Fruit fly (Drosophila melanogaster): ENCODE results near the gene GABA-B-R1.

The GABA-B-R1 gene

DNA sequence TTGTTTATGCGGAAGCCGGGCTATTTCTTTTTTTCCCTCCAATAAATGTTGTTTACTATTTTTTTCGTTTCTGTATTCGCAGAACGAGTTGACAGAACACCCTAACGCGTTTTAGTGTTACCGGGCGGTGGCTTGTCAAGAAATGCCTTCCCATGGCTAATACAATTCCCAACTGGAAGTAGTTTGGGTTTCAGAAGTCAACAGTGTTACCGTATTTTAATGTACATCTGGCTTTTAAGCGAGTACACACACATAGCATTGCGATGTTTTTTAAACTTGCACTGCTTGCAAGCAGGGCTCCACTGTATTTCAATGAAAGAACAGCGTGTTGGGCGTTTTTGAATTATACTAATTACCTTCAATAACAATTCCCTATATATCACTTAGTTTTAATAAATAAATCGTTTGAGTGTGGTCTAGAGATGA is 44.5 kb downstream of the GABA-B-R1 start, which contains the start of gene TfIIS (continued):
- TF ChIP-seq Nf-YB (GFP tag; optimal IDR thresholded peaks at IDR 0.05) (peak; percentile 12), CG34376 (GFP tag; optimal IDR thresholded peaks at IDR 0.05) (no peak), tin (GFP tag; optimal IDR thresholded peaks at IDR 0.05) (no peak), Opbp (GFP tag; IDR thresholded peaks at IDR 0.05; ENCODE audit: partially characterized antibody) (peak; percentile 62), gfzf (GFP tag; optimal IDR thresholded peaks at IDR 0.05) (peak; percentile 99), CG12219 (GFP tag; optimal IDR thresholded peaks at IDR 0.05) (no peak), odd (GFP tag; optimal IDR thresholded peaks at IDR 0.05) (no peak), pfk (GFP tag; optimal IDR thresholded peaks at IDR 0.05) (no peak), Stat92E (GFP tag; optimal IDR thresholded peaks at IDR 0.05) (peak in 1 of 3 experiments; percentile 52), Ets97D (GFP tag; optimal IDR thresholded peaks at IDR 0.05) (peak; percentile 90), p53 (GFP tag; optimal IDR thresholded peaks at IDR 0.05) (peak; percentile 73), Doc2 (GFP tag; IDR thresholded peaks at IDR 0.05) (no peak), HHEX (GFP tag; optimal IDR thresholded peaks at IDR 0.05) (no peak), CG13894 (tag; optimal IDR thresholded peaks at IDR 0.05) (peak; percentile 45), CG1602 (GFP tag; optimal IDR thresholded peaks at IDR 0.05) (no peak), CG30431 (GFP tag; optimal IDR thresholded peaks at IDR 0.05) (no peak), Poxn (GFP tag; IDR thresholded peaks at IDR 0.05) (no peak), CG9609 (GFP tag; optimal IDR thresholded peaks at IDR 0.05) (no peak), CG15073 (GFP tag; optimal IDR thresholded peaks at IDR 0.05) (no peak), tgo (GFP tag; IDR thresholded peaks at IDR 0.05) (no peak), phol (tag; optimal IDR thresholded peaks at IDR 0.05) (peak; percentile 53), CG9876 (GFP tag; optimal IDR thresholded peaks at IDR 0.05) (no peak), fu2 (GFP tag; optimal IDR thresholded peaks at IDR 0.05) (no peak), ATbp (GFP tag; optimal IDR thresholded peaks at IDR 0.05) (no peak), sima (GFP tag; optimal IDR thresholded peaks at IDR 0.05) (no peak), Ada2b (GFP tag; IDR thresholded peaks at IDR 0.05) (no peak), CG12744 (GFP tag; optimal IDR thresholded peaks at IDR 0.05) (peak; percentile 8), CG4820 (GFP tag; optimal IDR thresholded peaks at IDR 0.05) (no peak), pita (GFP tag; optimal IDR thresholded peaks at IDR 0.05) (peak; percentile 86), CG12659 (GFP tag; optimal IDR thresholded peaks at IDR 0.05) (peak; percentile 76), lab (GFP tag; optimal IDR thresholded peaks at IDR 0.05) (no peak), zen (tag; optimal IDR thresholded peaks at IDR 0.05) (peak; percentile 82), jumu (GFP tag; optimal IDR thresholded peaks at IDR 0.05) (peak; percentile 42), Antp (GFP tag; optimal IDR thresholded peaks at IDR 0.05) (no peak), abd-A (tag; optimal IDR thresholded peaks at IDR 0.05) (peak; percentile 73), CG14965 (GFP tag; optimal IDR thresholded peaks at IDR 0.05; ENCODE audit: borderline replicate concordance) (no peak), fd102C (GFP tag; optimal IDR thresholded peaks at IDR 0.05) (no peak), sens-2 (GFP tag; IDR thresholded peaks at IDR 0.05) (no peak), exex (tag; optimal IDR thresholded peaks at IDR 0.05) (peak; percentile 16), CG16813 (GFP tag; IDR thresholded peaks at IDR 0.05; ENCODE audit: partially characterized antibody) (peak; percentile 51; the same call in 2 of the 3 replicates), CG9932 (GFP tag; IDR thresholded peaks at IDR 0.05) (peak; percentile 50), ranshi (GFP tag; IDR thresholded peaks at IDR 0.05) (no peak), chn (GFP tag; optimal IDR thresholded peaks at IDR 0.05) (no peak), Scr (GFP tag; IDR thresholded peaks at IDR 0.05; ENCODE audit: partially characterized antibody) (peak; percentile 46; the same call in 1 of the 2 replicates), Spps (tag; optimal IDR thresholded peaks at IDR 0.05) (no peak), CG15479 (GFP tag; optimal IDR thresholded peaks at IDR 0.05) (no peak), CG10267 (tag; optimal IDR thresholded peaks at IDR 0.05) (peak; percentile 30), CG6765 (GFP tag; optimal IDR thresholded peaks at IDR 0.05) (no peak), CG10431 (GFP tag; optimal IDR thresholded peaks at IDR 0.05) (no peak), stwl (tag; optimal IDR thresholded peaks at IDR 0.05) (peak; percentile 96)
